Fruit fly (Drosophila melanogaster): ENCODE results near the gene kipf.

kipf gene

dm6 chr3R:7913551-7913950, at the start of gene kipf:
Gene kipf (plus strand): TSS chr3R:7913851.
- no peak for TF ChIP-seq wdn (GFP tag; IDR thresholded peaks at IDR 0.05)
- no peak for TF ChIP-seq CG4820 (GFP tag; optimal IDR thresholded peaks at IDR 0.05)
- TF ChIP-seq CG32772 (GFP tag; IDR thresholded peaks at IDR 0.05) = 0 out of 2 replicates have a peak, but pooled peaks have one; percentile 2
- peak; percentile 14 for TF ChIP-seq CG10267 (tag; optimal IDR thresholded peaks at IDR 0.05)

- no peak for TF ChIP-seq tap (tag; optimal IDR thresholded peaks at IDR 0.05)
- no peak for TF ChIP-seq ci (GFP tag; IDR thresholded peaks at IDR 0.05)
- TF ChIP-seq CG6854 (GFP tag; optimal IDR thresholded peaks at IDR 0.05) = no peak
- TF ChIP-seq CG14965 (GFP tag; optimal IDR thresholded peaks at IDR 0.05; ENCODE audit: borderline replicate concordance) = no peak
- no peak for TF ChIP-seq Ets65A (GFP tag)
- no peak for TF ChIP-seq CG10979 (tag; optimal IDR thresholded peaks at IDR 0.05)
- TF ChIP-seq CG17568 (GFP tag; optimal IDR thresholded peaks at IDR 0.05) = no peak
- TF ChIP-seq bbx (GFP tag; IDR thresholded peaks at IDR 0.05; ENCODE audit: partially characterized antibody) = no peak
- TF ChIP-seq Asciz (GFP tag; optimal IDR thresholded peaks at IDR 0.05) = no peak
- TF ChIP-seq Rfx (GFP tag; IDR thresholded peaks at IDR 0.05) = no peak
- peak; percentile 21 for TF ChIP-seq CG13894 (tag; optimal IDR thresholded peaks at IDR 0.05)
- TF ChIP-seq Lhr (GFP tag; optimal IDR thresholded peaks at IDR 0.05) = no peak
- peak; percentile 23; the same call in 1 of the 3 replicates for TF ChIP-seq row (GFP tag; IDR thresholded peaks at IDR 0.05)
- TF ChIP-seq D (optimal IDR thresholded peaks at IDR 0.05) = no peak
- no peak for TF ChIP-seq D (GFP tag; optimal IDR thresholded peaks at IDR 0.05)
- TF ChIP-seq CG7271 (tag; optimal IDR thresholded peaks at IDR 0.05) = no peak
- TF ChIP-seq HmgD (GFP tag; optimal IDR thresholded peaks at IDR 0.05) = no peak
- no peak for TF ChIP-seq CG4730 (GFP tag; IDR thresholded peaks at IDR 0.05)
- TF ChIP-seq CG1603 (tag; optimal IDR thresholded peaks at IDR 0.05) = no peak
- TF ChIP-seq chn (GFP tag; optimal IDR thresholded peaks at IDR 0.05) = no peak
- no peak for TF ChIP-seq HHEX (GFP tag; optimal IDR thresholded peaks at IDR 0.05)
- TF ChIP-seq fd64A (GFP tag; optimal IDR thresholded peaks at IDR 0.05) = no peak
- TF ChIP-seq CG10147 (GFP tag; optimal IDR thresholded peaks at IDR 0.05) = no peak
- peak in 1 of 2 experiments; percentile 14 for TF ChIP-seq crp (GFP tag; optimal IDR thresholded peaks at IDR 0.05)
- no peak for TF ChIP-seq CG3838 (GFP tag; optimal IDR thresholded peaks at IDR 0.05)
- TF ChIP-seq Deaf1 (tag; optimal IDR thresholded peaks at IDR 0.05) = peak; percentile 23
- no peak for TF ChIP-seq corto (GFP tag; optimal IDR thresholded peaks at IDR 0.05)
- TF ChIP-seq CG30431 (GFP tag; optimal IDR thresholded peaks at IDR 0.05) = no peak
- TF ChIP-seq Bdp1 (GFP tag; optimal IDR thresholded peaks at IDR 0.05) = no peak
- TF ChIP-seq onecut (GFP tag; IDR thresholded peaks at IDR 0.05) = no peak; the same call in 1 of the 2 replicates
- TF ChIP-seq CG34224 (GFP tag; IDR thresholded peaks at IDR 0.05; ENCODE audit: partially characterized antibody) = no peak
- peak; percentile 52 for TF ChIP-seq sens (GFP tag)
- TF ChIP-seq CG15514 (GFP tag; optimal IDR thresholded peaks at IDR 0.05) = peak; percentile 56
- no peak for TF ChIP-seq CG6813 (GFP tag; optimal IDR thresholded peaks at IDR 0.05)
- TF ChIP-seq CG10321 (GFP tag; IDR thresholded peaks at IDR 0.05) = no peak
- TF ChIP-seq ken (GFP tag; IDR thresholded peaks at IDR 0.05) = no peak
- TF ChIP-seq zf30C (GFP tag; optimal IDR thresholded peaks at IDR 0.05) = no peak
Measured at dm6 chr3R:7884433-7884832, 29.2 kb upstream of the kipf start.
